Worm (Caenorhabditis elegans): ENCODE measurements around the gene ZK1320.3.
A peak's percentile ranks its signal among the peaks of the same experiment; 100 is the strongest.

The ZK1320.3 gene

DNA sequence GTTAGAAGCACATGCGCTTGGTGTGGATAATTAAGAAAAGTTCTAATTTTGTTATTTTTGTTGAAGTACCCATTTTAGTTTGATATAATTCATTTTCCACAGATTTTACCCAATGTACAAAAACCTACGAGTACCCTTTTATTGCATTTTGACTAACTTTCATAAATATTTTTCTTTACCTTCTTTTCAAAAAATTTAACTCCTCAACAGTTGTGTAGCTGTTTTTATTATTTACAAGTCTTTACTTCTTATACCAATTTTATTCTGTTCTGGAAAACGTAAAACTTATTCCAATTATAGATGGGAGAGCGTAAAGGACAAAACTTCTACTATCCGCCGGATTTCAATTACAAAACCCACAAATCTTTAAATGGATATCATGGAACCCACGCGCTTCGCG lies 11.0 kb downstream of the ZK1320.3 start, which contains the start of gene ZK1307.9:
TSS of gene ZK1307.9 (plus strand) at position 301 of the 400 bp plus-strand sequence.
- no peak for TF ChIP-seq dao-5 (tag; optimal IDR thresholded peaks at IDR 0.05)
- no peak for TF ChIP-seq him-1 (tag; optimal IDR thresholded peaks at IDR 0.05)
- TF ChIP-seq W03F9.2 (tag; optimal IDR thresholded peaks at IDR 0.05): no peak

- no peak for TF ChIP-seq W03F9.2 (tag; optimal IDR thresholded peaks at IDR 0.05)
- no peak for TF ChIP-seq dao-5 (tag; optimal IDR thresholded peaks at IDR 0.05)
- no peak for TF ChIP-seq him-1 (tag; optimal IDR thresholded peaks at IDR 0.05)
Measured at ce11 chrII:9646928-9647838, 13.0 kb downstream of the ZK1320.3 start, which contains the start of gene sqv-8. sqv-8 (plus strand) TSS chrII:9646978.

ce11 chrII:9646122-9646555 lies 14.1 kb downstream of the ZK1320.3 start:
- no peak for TF ChIP-seq W03F9.2 (tag; optimal IDR thresholded peaks at IDR 0.05)
- TF ChIP-seq dao-5 (tag; optimal IDR thresholded peaks at IDR 0.05): no peak
- TF ChIP-seq him-1 (tag; optimal IDR thresholded peaks at IDR 0.05): no peak

DNA sequence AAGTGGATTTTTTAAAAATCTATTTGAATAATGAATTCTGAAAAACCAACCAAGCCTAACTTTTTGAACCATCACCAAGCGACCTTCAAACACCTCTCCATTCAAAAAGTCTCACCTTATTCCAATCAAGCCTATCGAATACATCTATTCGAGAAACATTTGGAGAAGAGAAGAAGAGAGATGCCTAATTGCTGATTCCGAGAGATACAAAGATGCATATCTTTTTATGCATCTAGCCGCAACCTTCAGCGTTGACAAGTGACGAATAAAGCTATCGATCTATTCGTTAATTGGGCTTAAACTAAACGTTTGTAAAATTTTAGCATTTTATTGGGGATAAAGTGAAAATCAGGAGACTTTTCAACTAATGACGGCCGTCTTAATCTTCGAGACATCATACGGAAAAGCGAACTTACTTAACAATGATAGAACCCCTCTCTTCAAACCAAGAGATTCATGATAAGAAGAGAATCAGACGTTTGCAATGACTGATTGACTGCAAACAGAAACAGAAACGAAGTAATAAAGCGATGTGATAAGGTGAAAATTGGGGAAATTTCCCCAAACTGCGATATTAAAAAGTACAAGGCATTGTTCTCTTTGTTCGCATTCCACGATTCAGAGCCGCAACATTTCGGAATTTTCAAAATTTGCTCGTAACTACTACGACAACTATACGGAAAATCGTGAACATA lies 15.1 kb downstream of the ZK1320.3 start:
- TF ChIP-seq him-1 (tag; optimal IDR thresholded peaks at IDR 0.05) (no peak), dao-5 (tag; optimal IDR thresholded peaks at IDR 0.05) (no peak), W03F9.2 (tag; optimal IDR thresholded peaks at IDR 0.05) (peak; percentile 15)

DNA sequence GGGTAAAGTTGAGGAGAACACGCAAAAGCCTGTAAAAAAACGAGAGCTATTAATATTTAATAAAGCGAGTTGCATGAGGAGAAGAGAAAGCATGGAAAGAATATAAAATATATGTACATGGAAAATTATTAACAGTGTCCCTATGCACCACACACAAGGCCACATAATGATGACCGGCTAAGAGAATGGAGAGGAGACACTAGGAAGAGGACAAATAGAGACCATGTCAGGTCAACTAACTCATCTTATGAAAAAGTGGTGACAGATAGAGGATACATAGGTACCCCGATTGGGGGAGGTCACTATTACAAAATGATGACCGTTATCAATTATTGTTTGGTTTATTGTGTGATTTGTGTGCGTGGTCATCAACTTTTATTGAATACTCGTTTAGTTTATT lies 15.8 kb downstream of the ZK1320.3 start, which contains the start of gene fzr-1:
TSS of gene fzr-1 (minus strand) at position 29 of the 400 bp plus-strand sequence.
- TF ChIP-seq him-1 (tag; optimal IDR thresholded peaks at IDR 0.05) (no peak), W03F9.2 (tag; optimal IDR thresholded peaks at IDR 0.05) (no peak), dao-5 (tag; optimal IDR thresholded peaks at IDR 0.05) (no peak)

DNA sequence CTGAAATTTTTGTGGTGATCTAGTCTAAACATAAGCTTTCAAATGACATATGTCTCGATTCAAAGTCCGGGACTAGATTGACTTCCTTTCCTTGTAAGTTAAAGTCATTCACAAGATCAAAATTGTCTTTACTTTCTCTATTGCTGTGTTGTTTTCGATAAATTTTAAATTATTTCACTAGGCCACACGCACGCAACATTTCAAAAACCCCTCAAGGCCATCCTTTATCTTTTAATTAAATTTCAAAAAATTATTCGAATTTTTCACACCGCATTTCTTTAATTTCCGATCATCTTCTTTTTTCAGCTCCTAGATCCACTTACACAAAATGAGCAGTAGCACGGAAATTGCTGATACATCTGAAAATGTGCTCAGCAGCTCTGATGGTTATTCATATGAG lies 23.9 kb downstream of the ZK1320.3 start, which contains the start of gene ZK1307.7:
TSS of gene ZK1307.7 (plus strand) at position 301 of the 400 bp plus-strand sequence.
- TF ChIP-seq W03F9.2 (tag; optimal IDR thresholded peaks at IDR 0.05): no peak
- no peak for TF ChIP-seq dao-5 (tag; optimal IDR thresholded peaks at IDR 0.05)
- no peak for TF ChIP-seq him-1 (tag; optimal IDR thresholded peaks at IDR 0.05)

DNA sequence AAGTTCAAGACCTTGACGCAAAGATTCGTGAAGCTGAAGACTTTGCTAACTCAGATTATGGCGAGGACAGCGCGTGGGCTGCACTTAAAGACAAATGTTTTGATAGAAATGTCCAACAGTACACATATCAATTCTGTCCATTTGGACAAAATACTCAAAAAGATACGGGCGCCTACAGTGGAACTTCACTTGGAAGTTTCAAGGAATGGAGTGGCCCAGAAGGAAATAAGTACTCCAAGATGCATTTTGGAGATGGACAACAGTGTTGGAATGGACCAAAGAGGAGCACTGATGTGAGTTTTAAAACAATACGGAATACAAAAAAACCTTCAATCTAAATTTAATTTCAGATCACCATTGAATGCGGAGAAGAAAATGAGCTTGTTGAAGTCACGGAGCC lies 34.3 kb downstream of the ZK1320.3 start:
- TF ChIP-seq W03F9.2 (tag; optimal IDR thresholded peaks at IDR 0.05): no peak
- no peak for TF ChIP-seq dao-5 (tag; optimal IDR thresholded peaks at IDR 0.05)
- no peak for TF ChIP-seq him-1 (tag; optimal IDR thresholded peaks at IDR 0.05)

DNA sequence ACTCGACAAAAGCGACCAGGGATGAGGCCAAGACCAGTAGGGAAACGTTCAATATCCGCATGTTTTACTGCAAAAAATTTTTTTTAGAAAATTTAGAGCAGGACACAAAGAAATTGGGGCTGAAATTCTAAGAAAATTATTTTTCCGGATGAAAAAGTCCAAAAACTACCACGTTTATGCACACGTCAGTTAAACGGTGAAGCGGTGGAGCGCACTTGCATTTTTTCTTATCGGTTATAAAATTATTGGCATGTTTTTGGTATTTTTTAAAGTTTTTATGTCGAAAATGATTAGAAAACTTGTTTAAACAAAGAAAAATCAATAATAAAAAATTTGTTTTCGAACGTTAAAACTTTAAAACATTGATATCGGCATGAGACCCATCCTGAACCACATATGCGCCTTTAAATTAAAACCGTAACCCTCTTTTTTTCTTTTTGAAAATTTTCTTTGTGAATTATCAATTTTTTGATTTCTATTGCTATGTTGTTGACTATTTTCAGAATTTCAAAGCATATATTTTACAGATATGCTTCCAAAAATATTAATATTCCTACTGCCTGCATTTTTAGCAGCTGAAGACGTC lies 36.0 kb downstream of the ZK1320.3 start, which contains the start of the genes dnj-20 and ZK1307.8:
TSS of gene dnj-20 (minus strand) at position 67 of the 586 bp plus-strand sequence.
TSS of gene ZK1307.8 (plus strand) at position 504 of the 586 bp plus-strand sequence.
- TF ChIP-seq him-1 (tag; optimal IDR thresholded peaks at IDR 0.05) (no peak), W03F9.2 (tag; optimal IDR thresholded peaks at IDR 0.05) (peak; percentile 35)

DNA sequence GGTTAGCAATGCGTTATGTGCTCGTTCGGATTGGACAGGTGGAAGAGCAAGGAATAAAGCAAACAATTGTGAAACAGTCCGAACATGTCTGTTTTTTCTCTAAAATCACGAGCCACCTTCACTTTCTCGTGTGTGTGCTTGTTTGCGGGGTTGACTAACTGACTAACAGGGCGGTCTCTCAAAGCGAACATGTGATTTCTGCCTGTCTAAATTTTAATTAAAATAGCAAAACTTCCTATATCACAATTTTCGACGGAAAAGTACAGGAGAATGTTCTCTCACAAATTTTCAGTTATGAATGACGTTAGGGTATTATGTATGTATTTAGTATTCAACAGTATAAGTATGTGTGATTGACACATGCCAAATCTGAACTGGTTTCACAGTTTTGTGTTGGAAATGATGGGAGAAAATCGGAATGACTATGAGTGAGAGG lies 38.3 kb downstream of the ZK1320.3 start:
- TF ChIP-seq W03F9.2 (tag; optimal IDR thresholded peaks at IDR 0.05): peak; percentile 14
- TF ChIP-seq him-1 (tag; optimal IDR thresholded peaks at IDR 0.05): no peak

- TF ChIP-seq him-1 (tag; optimal IDR thresholded peaks at IDR 0.05) (no peak), dao-5 (tag; optimal IDR thresholded peaks at IDR 0.05) (no peak), W03F9.2 (tag; optimal IDR thresholded peaks at IDR 0.05) (no peak)
Measured at ce11 chrII:9621121-9621520, 39.1 kb downstream of the ZK1320.3 start.

- TF ChIP-seq W03F9.2 (tag; optimal IDR thresholded peaks at IDR 0.05) (no peak), dao-5 (tag; optimal IDR thresholded peaks at IDR 0.05) (no peak), him-1 (tag; optimal IDR thresholded peaks at IDR 0.05) (no peak)
Measured at ce11 chrII:9620616-9621015, 39.6 kb downstream of the ZK1320.3 start.

DNA sequence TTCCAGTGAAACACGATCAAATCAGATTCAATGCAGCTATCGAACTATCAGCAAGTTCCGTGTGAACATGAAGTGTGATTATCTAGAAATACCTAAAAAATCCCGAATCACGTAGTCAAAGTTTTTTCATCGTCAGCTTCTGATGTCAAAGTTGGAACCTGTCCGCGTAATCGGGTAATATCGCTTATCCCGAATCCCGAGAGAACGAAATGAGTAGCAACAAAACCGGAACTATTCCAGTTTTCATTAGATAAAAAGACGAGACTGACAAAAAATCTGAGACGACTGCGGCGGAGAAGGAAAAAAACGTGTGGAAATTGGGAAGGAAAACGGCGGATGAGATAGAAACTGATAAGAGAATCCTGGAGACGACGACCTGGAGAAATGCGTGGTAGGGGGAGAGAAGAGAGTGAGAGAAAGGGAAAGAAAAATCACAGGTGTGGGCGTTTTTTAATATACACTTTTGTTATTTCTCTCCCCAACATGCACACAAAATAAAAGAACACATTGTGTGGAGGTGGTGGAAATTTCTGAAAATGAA lies 40.2 kb downstream of the ZK1320.3 start:
- no peak for TF ChIP-seq dao-5 (tag; optimal IDR thresholded peaks at IDR 0.05)
- TF ChIP-seq him-1 (tag; optimal IDR thresholded peaks at IDR 0.05): no peak

ce11 chrII:9619402-9619862 lies 40.8 kb downstream of the ZK1320.3 start:
- TF ChIP-seq him-1 (tag; optimal IDR thresholded peaks at IDR 0.05) (no peak), dao-5 (tag; optimal IDR thresholded peaks at IDR 0.05) (no peak)

Measured in whole organism, L4/young adult.